Worm (Caenorhabditis elegans) whole organism, young adult: Measurements from ENCODE around the gene F14H3.14.

ENCODE experiments used
- F55B11.4 ChIP-seq: sonication (generic microtip); optimal IDR thresholded peaks from 2 replicates; lab custom pipeline; 2016; ENCODE audit warnings: missing compliant biosample characterization, missing genetic modification characterization, borderline replicate concordance; ENCODE audit not compliant: insufficient read depth
- F57C9.4 ChIP-seq: sonication (generic microtip); optimal IDR thresholded peaks from 2 replicates; lab custom pipeline; 2017; ENCODE audit warnings: mild to moderate bottlenecking, missing genetic modification characterization, missing compliant biosample characterization
- ama-1 ChIP-seq, 3 experiments: fragments of 150-350 bp in 1 of 3; sonication (generic microtip) in 2 of 3; optimal IDR thresholded peaks; 2 replicates each; lab custom pipeline; 2014 to 2018; ENCODE audit warnings: missing biosample characterization in 2 of 3, missing genetic modification characterization in 2 of 3, missing genetic modification reagents in 2 of 3
- bed-2 ChIP-seq: fragments of 200-800 bp; sonication (Bioruptor generic); IDR thresholded peaks from 2 replicates; pipeline ENCODE4 v1.3.6; 2022; ENCODE audit warnings: missing genetic modification reagents, missing genetic modification characterization, missing compliant biosample characterization
- him-1 ChIP-seq: sonication (generic microtip); optimal IDR thresholded peaks from 2 replicates; lab custom pipeline; 2016; ENCODE audit warnings: missing genotype, missing genetic modification reagents, missing genetic modification characterization, missing compliant biosample characterization
- hmg-20 ChIP-seq: fragments of 200-800 bp; sonication (Bioruptor generic); IDR thresholded peaks from 2 replicates; pipeline ENCODE4 v1.3.6; 2022; ENCODE audit warnings: missing genetic modification reagents, missing genetic modification characterization, missing compliant biosample characterization
- mcd-1 ChIP-seq: fragments of 200-800 bp; sonication (Bioruptor generic); IDR thresholded peaks from 2 replicates; pipeline ENCODE4 v1.3.6; 2022; ENCODE audit warnings: missing genetic modification reagents, missing genetic modification characterization, missing compliant biosample characterization
- nhr-120 ChIP-seq: fragments of 200-800 bp; sonication (Bioruptor generic); IDR thresholded peaks from 2 replicates; pipeline ENCODE4 v1.3.6; 2022; ENCODE audit warnings: missing genetic modification characterization, missing compliant biosample characterization
- rpc-1 ChIP-seq, 2 experiments: fragments of 150-350 bp in 1 of 2; sonication (generic microtip) in 1 of 2; optimal IDR thresholded peaks; 2 replicates each; lab custom pipeline; 2014 to 2018; ENCODE audit warnings: missing biosample characterization in 1 of 2, missing genetic modification characterization in 1 of 2, missing genetic modification reagents in 1 of 2, missing genotype in 1 of 2
- unc-62 ChIP-seq: fragments of 150-350 bp; optimal IDR thresholded peaks from 2 replicates; lab custom pipeline; 2014; ENCODE audit warnings: missing biosample characterization, missing genetic modification reagents, missing genetic modification characterization

- TF ChIP-seq nhr-120 (GFP tag; lab: Robert Waterston, UW) (no peak), bed-2 (GFP tag; lab: Robert Waterston, UW) (no peak), him-1 (tag; lab: Kevin White, UChicago) (no peak), mcd-1 (no peak), ama-1 (optimal IDR thresholded peaks at IDR 0.05; lab: Kevin White, UChicago) (no peak), ama-1 (GFP tag; optimal IDR thresholded peaks at IDR 0.05; lab: Kevin White, UChicago) (no peak), F55B11.4 (tag; lab: Kevin White, UChicago) (no peak), F57C9.4 (no peak), rpc-1 (optimal IDR thresholded peaks at IDR 0.05; lab: Kevin White, UChicago) (no peak), rpc-1 (tag; optimal IDR thresholded peaks at IDR 0.05; lab: Kevin White, UChicago) (no peak), hmg-20 (GFP tag; lab: Robert Waterston, UW) (no peak), unc-62 (GFP tag; lab: Kevin White, UChicago) (no peak)
These were observed 40.1 kb downstream of the F14H3.14 start for ce11 chrV:16022600-16022999.
